Fruit fly (Drosophila melanogaster) whole organism, adult: ENCODE measurements around the gene CG12147.

Source experiments
- CG11617 ChIP-seq: fragments of 200-800 bp; sonication (Bioruptor generic); optimal IDR thresholded peaks from 2 replicates; lab custom pipeline; 2017; ENCODE audit warnings: mild to moderate bottlenecking, missing biosample characterization, missing genetic modification reagents, missing genetic modification characterization
- CG12768 ChIP-seq: fragments of 200-800 bp; sonication (Bioruptor generic); optimal IDR thresholded peaks from 2 replicates; lab custom pipeline; 2017; ENCODE audit warnings: missing biosample characterization, missing genetic modification characterization, mild to moderate bottlenecking, moderate library complexity, missing genetic modification reagents
- CG14711 ChIP-seq: fragments of 200-800 bp; sonication (Bioruptor generic); optimal IDR thresholded peaks from 2 replicates; lab custom pipeline; 2018; ENCODE audit warnings: missing biosample characterization, mild to moderate bottlenecking, missing genetic modification characterization, moderate library complexity
- CG1620 ChIP-seq: fragments of 200-800 bp; sonication (Bioruptor generic); optimal IDR thresholded peaks from 2 replicates; lab custom pipeline; 2016; ENCODE audit warnings: missing biosample characterization, missing genetic modification characterization
- CG33017 ChIP-seq: fragments of 200-800 bp; sonication (Bioruptor generic); optimal IDR thresholded peaks from 2 replicates; lab custom pipeline; 2018; ENCODE audit warnings: missing biosample characterization, mild to moderate bottlenecking, missing genetic modification characterization, moderate library complexity
- CG5204 ChIP-seq: fragments of 200-800 bp; sonication (Bioruptor generic); optimal IDR thresholded peaks from 2 replicates; lab custom pipeline; 2016; ENCODE audit warnings: missing biosample characterization, missing genetic modification characterization
- CG7045 ChIP-seq: fragments of 200-800 bp; sonication (Bioruptor generic); optimal IDR thresholded peaks from 2 replicates; lab custom pipeline; 2017; ENCODE audit warnings: missing biosample characterization, mild to moderate bottlenecking, missing genetic modification characterization
- CG7101 ChIP-seq: fragments of 200-800 bp; sonication (Bioruptor generic); optimal IDR thresholded peaks from 2 replicates; lab custom pipeline; 2018; ENCODE audit warnings: missing biosample characterization, mild to moderate bottlenecking, missing genetic modification characterization, moderate library complexity
- Clk ChIP-seq: fragments of 200-800 bp; sonication (Bioruptor generic); optimal IDR thresholded peaks from 2 replicates; lab custom pipeline; 2017; ENCODE audit warnings: missing biosample characterization, missing genetic modification characterization
- Crg-1 ChIP-seq: fragments of 200-800 bp; sonication (Bioruptor generic); optimal IDR thresholded peaks from 2 replicates; lab custom pipeline; 2016; ENCODE audit warnings: missing biosample characterization, missing genetic modification characterization
- Hr96 ChIP-seq: fragments of 200-800 bp; sonication (Bioruptor generic); optimal IDR thresholded peaks from 2 replicates; lab custom pipeline; 2016; ENCODE audit warnings: missing biosample characterization, missing genetic modification characterization
- Mnt ChIP-seq: fragments of 200-800 bp; sonication (Bioruptor generic); optimal IDR thresholded peaks from 2 replicates; lab custom pipeline; 2016; ENCODE audit warnings: missing biosample characterization, mild to moderate bottlenecking, missing genetic modification characterization
- bab1 ChIP-seq: fragments of 200-800 bp; sonication (Bioruptor generic); optimal IDR thresholded peaks from 3 replicates; lab custom pipeline; 2019; ENCODE audit warnings: missing biosample characterization, mild to moderate bottlenecking, missing genetic modification characterization, moderate library complexity
- cic ChIP-seq: fragments of 200-800 bp; sonication (Bioruptor generic); optimal IDR thresholded peaks from 2 replicates; lab custom pipeline; 2017; ENCODE audit warnings: missing biosample characterization, mild to moderate bottlenecking, missing genetic modification characterization, moderate library complexity
- cnc ChIP-seq, 2 experiments: fragments of >200 bp; optimal IDR thresholded peaks; 2 replicates each; lab custom pipeline; 2017
- kay ChIP-seq: fragments of 200-800 bp; sonication (Bioruptor generic); peaks from one replicate; lab custom pipeline; 2016; ENCODE audit warnings: missing biosample characterization, missing genetic modification characterization, borderline replicate concordance
- ovo ChIP-seq: fragments of 200-800 bp; sonication (Bioruptor generic); optimal IDR thresholded peaks from 2 replicates; lab custom pipeline; 2016; ENCODE audit warnings: missing biosample characterization, missing genetic modification characterization
- pad ChIP-seq: fragments of 200-800 bp; sonication (Bioruptor generic); optimal IDR thresholded peaks from 3 replicates; lab custom pipeline; 2017; ENCODE audit warnings: missing biosample characterization, missing genetic modification characterization, mild to moderate bottlenecking, moderate library complexity, missing genetic modification reagents
- tj ChIP-seq: fragments of 200-800 bp; sonication (Bioruptor generic); optimal IDR thresholded peaks from 3 replicates; lab custom pipeline; 2017; ENCODE audit warnings: missing biosample characterization, mild to moderate bottlenecking, missing genetic modification characterization, moderate library complexity
- toe ChIP-seq: fragments of 200-800 bp; sonication (Bioruptor generic); optimal IDR thresholded peaks from 2 replicates; lab custom pipeline; 2016; ENCODE audit warnings: missing biosample characterization, missing genetic modification characterization

CG12147 gene

DNA sequence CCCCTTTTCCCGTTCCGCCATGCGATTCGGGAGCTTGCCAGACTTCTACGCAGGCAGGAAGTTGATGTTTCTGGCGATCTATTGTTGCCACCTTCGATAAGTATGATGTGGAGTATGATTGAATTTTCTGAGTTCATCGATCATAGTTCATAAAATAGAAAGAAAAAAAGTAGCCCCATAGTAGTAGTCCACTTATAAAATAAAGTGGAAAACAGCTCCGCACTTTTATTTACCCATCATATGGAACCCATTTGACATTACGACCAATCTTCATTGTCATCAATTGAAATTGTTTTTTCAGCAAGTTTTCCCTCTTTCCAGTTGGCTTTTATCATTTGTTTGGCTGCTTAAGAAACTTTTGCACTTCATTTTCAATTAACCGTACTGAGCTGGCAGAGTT, at the start of gene CG12147:
TSS of gene CG12147 (minus strand) at position 101 of the 400 bp plus-strand sequence.
- TF ChIP-seq CG11617 (GFP tag; lab: Kevin White, UChicago) (no peak), tj (no peak), CG7101 (no peak), CG7045 (GFP tag; lab: Kevin White, UChicago) (no peak), CG33017 (tag; lab: Kevin White, UChicago) (no peak), CG14711 (tag; lab: Kevin White, UChicago) (no peak), Hr96 (GFP tag; lab: Kevin White, UChicago) (no peak), ovo (no peak), CG5204 (GFP tag; lab: Kevin White, UChicago) (no peak), CG1620 (no peak), Clk (GFP tag; lab: Kevin White, UChicago) (no peak), toe (GFP tag; lab: Kevin White, UChicago) (no peak), bab1 (no peak), pad (no peak), cic (GFP tag; lab: Kevin White, UChicago) (no peak), CG12768 (no peak), Crg-1 (GFP tag; lab: Kevin White, UChicago) (no peak), cnc (optimal IDR thresholded peaks at IDR 0.05; lab: Kevin White, UChicago) (no peak)

DNA sequence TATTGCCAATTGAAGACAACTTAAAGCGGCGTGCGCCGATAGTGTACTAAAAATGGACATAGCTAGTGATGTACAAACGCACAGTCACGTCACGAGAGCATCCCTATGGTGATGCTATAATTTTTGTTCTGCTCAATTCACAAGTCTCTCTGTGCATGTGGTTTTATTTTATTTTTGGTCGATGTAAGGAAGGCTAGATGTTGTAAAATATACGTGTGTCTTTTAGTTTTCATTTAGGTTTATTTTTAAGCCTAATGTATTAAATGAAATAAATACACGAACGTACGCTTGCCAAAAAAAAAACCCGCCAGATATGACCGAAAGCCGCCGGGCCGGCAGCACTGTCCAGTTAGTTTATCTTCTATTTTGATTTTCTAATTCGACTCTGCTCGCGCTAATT, 47.5 kb upstream of the CG12147 start, which contains the start of the genes CG45100, HDAC3 and Hcs:
TSS of gene CG45100 (minus strand) at position 50 of the 400 bp plus-strand sequence.
TSS of gene HDAC3 (minus strand) at position 50 of the 400 bp plus-strand sequence.
TSS of gene Hcs (plus strand) at position 349 of the 400 bp plus-strand sequence.
- peak; percentile 28 for TF ChIP-seq Mnt (GFP tag; lab: Kevin White, UChicago)
- peak; percentile 59 for TF ChIP-seq CG12768
- TF ChIP-seq CG33017 (tag; lab: Kevin White, UChicago): no peak
- peak; percentile 31 for TF ChIP-seq CG7101
- no peak for TF ChIP-seq cnc (optimal IDR thresholded peaks at IDR 0.05; lab: Kevin White, UChicago)
- TF ChIP-seq kay (GFP tag; lab: Kevin White, UChicago): no peak
- peak; percentile 39 for TF ChIP-seq CG1620
- no peak for TF ChIP-seq ovo
- TF ChIP-seq CG5204 (GFP tag; lab: Kevin White, UChicago): no peak
- peak; percentile 26 for TF ChIP-seq CG14711 (tag; lab: Kevin White, UChicago)
- no peak for TF ChIP-seq toe (GFP tag; lab: Kevin White, UChicago)
- TF ChIP-seq tj: no peak
- TF ChIP-seq cic (GFP tag; lab: Kevin White, UChicago): no peak
- TF ChIP-seq bab1: no peak
- TF ChIP-seq Hr96 (GFP tag; lab: Kevin White, UChicago): no peak
- peak; percentile 34 for TF ChIP-seq CG11617 (GFP tag; lab: Kevin White, UChicago)
- peak; percentile 29 for TF ChIP-seq Clk (GFP tag; lab: Kevin White, UChicago)
- no peak for TF ChIP-seq CG7045 (GFP tag; lab: Kevin White, UChicago)
- no peak for TF ChIP-seq Crg-1 (GFP tag; lab: Kevin White, UChicago)
- peak; percentile 19 for TF ChIP-seq pad

DNA sequence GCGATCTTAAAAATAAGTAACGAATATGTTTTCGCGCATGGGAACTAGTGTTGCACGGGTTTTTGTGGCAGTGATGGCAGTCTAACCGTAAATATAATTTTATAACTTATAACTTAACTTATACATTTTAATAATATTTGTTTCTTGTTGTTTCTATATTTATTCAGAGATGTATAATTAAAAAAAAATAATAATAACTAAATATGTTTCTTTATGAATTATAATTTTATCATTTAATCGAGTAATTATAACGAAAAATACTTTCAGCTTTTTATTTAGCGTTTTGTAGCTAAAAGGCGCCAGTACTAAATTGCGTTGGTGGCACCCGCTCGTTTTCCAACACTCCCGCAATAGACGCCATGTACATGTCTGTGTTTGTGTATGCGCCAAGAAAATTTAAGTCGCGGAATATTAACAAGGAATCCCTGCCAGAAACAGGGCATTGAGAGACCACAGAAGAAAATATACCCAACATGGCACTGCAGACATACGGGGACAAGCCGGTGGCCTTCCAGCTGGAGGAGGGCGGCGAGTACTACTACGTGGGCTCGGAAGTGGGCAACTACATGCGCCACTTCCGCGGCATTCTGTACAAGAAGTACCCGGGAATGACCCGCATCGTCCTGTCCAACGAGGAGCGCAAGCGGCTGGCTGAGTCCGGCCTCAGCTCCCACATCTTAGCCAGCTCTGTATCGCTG, 43.7 kb upstream of the CG12147 start, which contains the start of the genes mRpL44 and Snr1:
TSS of gene mRpL44 (minus strand) at position 51 of the 698 bp plus-strand sequence.
TSS of gene Snr1 (plus strand) at position 341 of the 698 bp plus-strand sequence.
- TF ChIP-seq Crg-1 (GFP tag; lab: Kevin White, UChicago) (peak; percentile 73), Hr96 (GFP tag; lab: Kevin White, UChicago) (no peak), pad (peak; percentile 72), tj (no peak), kay (GFP tag; lab: Kevin White, UChicago) (no peak), Clk (GFP tag; lab: Kevin White, UChicago) (no peak), toe (GFP tag; lab: Kevin White, UChicago) (no peak), cnc (optimal IDR thresholded peaks at IDR 0.05; lab: Kevin White, UChicago) (no peak), cic (GFP tag; lab: Kevin White, UChicago) (peak; percentile 44), Mnt (GFP tag; lab: Kevin White, UChicago) (peak; percentile 72), CG12768 (peak; percentile 72), bab1 (peak; percentile 13), CG14711 (tag; lab: Kevin White, UChicago) (peak; percentile 71), CG1620 (peak; percentile 42), CG11617 (GFP tag; lab: Kevin White, UChicago) (peak; percentile 76), ovo (peak; percentile 25), CG7045 (GFP tag; lab: Kevin White, UChicago) (peak; percentile 65), CG7101 (peak; percentile 84), CG5204 (GFP tag; lab: Kevin White, UChicago) (no peak), CG33017 (tag; lab: Kevin White, UChicago) (peak; percentile 72)

DNA sequence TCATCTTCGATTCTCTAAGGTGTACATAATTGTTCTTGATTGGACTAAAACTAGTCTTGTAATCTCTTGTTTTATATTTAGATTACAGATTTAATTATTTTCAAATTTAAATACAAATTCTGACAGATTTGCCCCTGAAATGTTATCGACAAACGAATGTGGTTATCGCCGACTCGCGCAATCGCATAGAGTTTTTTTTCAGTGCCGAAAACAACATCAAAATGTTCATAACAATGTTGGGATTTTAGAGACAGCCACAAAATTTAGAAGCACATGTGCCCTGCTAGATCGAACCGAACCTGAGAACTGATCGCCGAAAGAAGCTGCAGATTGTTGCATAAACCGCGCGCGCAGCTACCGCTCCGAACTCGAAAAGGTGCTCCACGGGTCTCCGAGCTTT, 40.6 kb upstream of the CG12147 start, which contains the start of gene POLDIP2:
TSS of gene POLDIP2 (plus strand) at position 160 of the 400 bp plus-strand sequence.
- TF ChIP-seq Hr96 (GFP tag; lab: Kevin White, UChicago): no peak
- no peak for TF ChIP-seq CG12768
- TF ChIP-seq Clk (GFP tag; lab: Kevin White, UChicago): no peak
- TF ChIP-seq CG14711 (tag; lab: Kevin White, UChicago): no peak
- peak; percentile 37 for TF ChIP-seq Mnt (GFP tag; lab: Kevin White, UChicago)
- no peak for TF ChIP-seq pad
- TF ChIP-seq tj: no peak
- no peak for TF ChIP-seq kay (GFP tag; lab: Kevin White, UChicago)
- no peak for TF ChIP-seq cic (GFP tag; lab: Kevin White, UChicago)

DNA sequence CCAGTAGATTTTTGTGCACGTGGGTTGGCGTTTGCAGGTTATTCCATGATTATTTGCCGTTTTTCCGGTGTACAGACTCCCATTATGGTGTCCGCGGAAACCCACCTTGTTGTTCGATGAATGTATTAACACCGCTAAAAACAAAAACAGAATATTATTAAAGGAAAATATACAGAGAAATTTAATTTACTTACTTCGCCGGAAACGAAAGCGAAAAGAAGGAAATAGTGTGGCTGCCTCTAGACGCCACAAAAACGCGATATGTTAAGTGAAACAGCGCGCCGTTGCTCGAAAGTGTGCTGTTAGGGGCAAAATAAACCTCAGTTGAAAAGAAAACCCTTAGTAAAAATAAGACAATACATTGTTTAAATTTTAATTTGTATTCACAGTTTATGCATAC, 39.8 kb upstream of the CG12147 start, which contains the start of gene RpL35A:
TSS of gene RpL35A (minus strand) at position 227 of the 400 bp plus-strand sequence.
- TF ChIP-seq tj: peak; percentile 52
- peak; percentile 85 for TF ChIP-seq bab1
- peak; percentile 69 for TF ChIP-seq CG7045 (GFP tag; lab: Kevin White, UChicago)
- peak; percentile 86 for TF ChIP-seq CG11617 (GFP tag; lab: Kevin White, UChicago)
- peak; percentile 55 for TF ChIP-seq ovo
- TF ChIP-seq CG33017 (tag; lab: Kevin White, UChicago): peak; percentile 83
- TF ChIP-seq CG5204 (GFP tag; lab: Kevin White, UChicago): no peak
- peak; percentile 79 for TF ChIP-seq CG12768
- TF ChIP-seq Clk (GFP tag; lab: Kevin White, UChicago): no peak
- TF ChIP-seq pad: peak; percentile 59
- no peak for TF ChIP-seq toe (GFP tag; lab: Kevin White, UChicago)
- peak; percentile 51 for TF ChIP-seq cic (GFP tag; lab: Kevin White, UChicago)
- TF ChIP-seq kay (GFP tag; lab: Kevin White, UChicago): no peak
- no peak for TF ChIP-seq cnc (optimal IDR thresholded peaks at IDR 0.05; lab: Kevin White, UChicago)
- TF ChIP-seq CG1620: peak; percentile 73
- TF ChIP-seq Crg-1 (GFP tag; lab: Kevin White, UChicago): peak; percentile 70
- TF ChIP-seq CG7101: peak; percentile 85
- peak; percentile 82 for TF ChIP-seq Hr96 (GFP tag; lab: Kevin White, UChicago)
- peak; percentile 67 for TF ChIP-seq CG14711 (tag; lab: Kevin White, UChicago)
- TF ChIP-seq Mnt (GFP tag; lab: Kevin White, UChicago): peak; percentile 92
